Fruit fly (Drosophila melanogaster) S2 (cell line): ENCODE measurements around the gene Dop1R2.

Source experiments
- CG8478 ChIP-seq: fragments of >200 bp; optimal IDR thresholded peaks from 2 replicates; lab custom pipeline; 2018
- CTCF ChIP-seq, 2 experiments: fragments of >200 bp; optimal IDR thresholded peaks; 2 replicates each; lab custom pipeline; 2018

DNA sequence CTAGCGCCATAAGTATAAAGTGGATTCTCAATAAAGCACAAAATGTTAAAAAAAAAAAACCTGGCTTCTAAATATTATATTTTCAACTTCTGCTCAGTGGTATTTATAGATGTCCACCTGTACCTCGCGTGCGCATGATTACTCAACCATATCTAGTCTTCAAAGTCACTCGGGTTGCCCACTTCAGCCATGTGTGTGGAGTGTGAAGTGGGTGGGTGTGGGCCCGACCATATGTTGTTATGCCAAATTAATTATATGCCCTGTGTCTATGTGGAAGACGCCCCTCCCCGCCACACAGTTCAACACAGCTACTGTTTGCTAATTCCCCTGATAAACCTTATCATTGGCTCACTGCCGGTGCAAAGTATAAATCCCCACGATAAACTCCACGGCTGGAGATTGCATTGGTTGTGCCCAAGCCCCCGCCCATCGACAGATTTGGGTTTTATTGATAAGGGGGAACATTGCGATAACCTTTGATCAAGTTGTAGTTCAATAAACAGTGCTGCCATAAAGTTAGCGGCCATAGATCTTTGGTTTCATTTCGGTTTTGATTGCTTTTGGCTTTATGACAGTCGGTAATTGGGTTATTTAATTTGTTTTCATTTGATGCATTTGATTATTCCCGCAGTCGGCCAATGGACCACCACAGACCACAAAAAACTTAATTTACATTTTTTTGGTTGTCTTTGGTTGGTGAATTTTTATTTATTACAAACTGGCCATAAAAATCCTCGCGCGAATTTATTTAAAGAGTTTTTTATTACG, 38.9 kb downstream of the Dop1R2 start:
- TF ChIP-seq CG8478: no peak
- no peak for TF ChIP-seq CTCF (optimal IDR thresholded peaks at IDR 0.05; lab: Kevin White, UChicago)
